Fruit fly (Drosophila melanogaster) whole organism, wandering third instar larva: ENCODE results near the gene eIF4A.

Source experiments
- HLH106 ChIP-seq: fragments of 200-800 bp; optimal IDR thresholded peaks from 3 replicates; lab custom pipeline; 2019; ENCODE audit warnings: missing biosample characterization, mild to moderate bottlenecking, missing genetic modification characterization, moderate library complexity
- Hnf4 ChIP-seq: fragments of 200-800 bp; sonication (Bioruptor generic); optimal IDR thresholded peaks from 2 replicates; lab custom pipeline; 2016; ENCODE audit warnings: missing biosample characterization, mild to moderate bottlenecking, missing genetic modification characterization
- Hr78 ChIP-seq: fragments of >200 bp; optimal IDR thresholded peaks from 2 replicates; lab custom pipeline; 2017; ENCODE audit warnings: missing biosample characterization, missing genetic modification characterization
- psq ChIP-seq: fragments of 200-800 bp; sonication (Bioruptor generic); optimal IDR thresholded peaks from 3 replicates; lab custom pipeline; 2017; ENCODE audit warnings: missing biosample characterization, mild to moderate bottlenecking, missing genetic modification characterization, moderate library complexity
- rgr ChIP-seq: fragments of 200-800 bp; sonication (Bioruptor generic); optimal IDR thresholded peaks from 3 replicates; lab custom pipeline; 2016; ENCODE audit warnings: missing biosample characterization, mild to moderate bottlenecking, missing genetic modification characterization
- usp ChIP-seq: fragments of >200 bp; optimal IDR thresholded peaks from 2 replicates; lab custom pipeline; 2017; ENCODE audit warnings: missing biosample characterization, missing genetic modification characterization

DNA sequence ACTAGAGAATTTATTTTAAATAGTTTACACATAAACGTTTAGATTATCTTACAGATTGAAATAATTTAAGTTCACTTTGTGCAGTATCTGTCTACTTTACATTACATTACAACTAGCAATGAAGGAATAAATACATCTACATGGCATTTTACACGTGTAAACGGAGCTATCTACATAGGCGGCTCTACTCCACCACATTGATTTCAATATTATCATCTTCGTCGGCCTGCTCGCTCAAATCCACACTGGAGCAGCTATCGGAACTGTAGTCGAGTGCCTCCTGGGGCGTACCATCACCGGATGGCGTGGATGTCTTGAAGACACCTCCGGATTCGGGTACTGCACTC lies 31.5 kb downstream of the eIF4A start:
- no peak for TF ChIP-seq Hr78 (GFP tag; lab: Kevin White, UChicago)
- no peak for TF ChIP-seq usp (GFP tag; lab: Kevin White, UChicago)
- no peak for TF ChIP-seq psq (GFP tag; lab: Kevin White, UChicago)
- no peak for TF ChIP-seq Hnf4 (GFP tag; lab: Kevin White, UChicago)
- TF ChIP-seq HLH106 (tag; lab: Kevin White, UChicago): no peak
- TF ChIP-seq rgr (GFP tag; lab: Kevin White, UChicago): no peak
